Worm (Caenorhabditis elegans) whole organism, L1 larva: ENCODE data around the gene T05A7.3.

Experiments used
- C04F5.9 ChIP-seq: sonication (generic microtip); optimal IDR thresholded peaks from 2 replicates; lab custom pipeline; 2016; ENCODE audit warnings: missing genetic modification characterization, missing compliant biosample characterization
- C16A3.4 ChIP-seq: fragments of 150-350 bp; optimal IDR thresholded peaks from 2 replicates; lab custom pipeline; 2014; ENCODE audit warnings: missing biosample characterization, missing genetic modification characterization
- C34B4.2 ChIP-seq: sonication (generic microtip); optimal IDR thresholded peaks from 2 replicates; lab custom pipeline; 2017; ENCODE audit warnings: mild to moderate bottlenecking, missing genetic modification characterization, missing compliant biosample characterization
- F16B12.6 ChIP-seq: fragments of 150-350 bp; optimal IDR thresholded peaks from 2 replicates; lab custom pipeline; 2014; ENCODE audit warnings: missing biosample characterization, missing genetic modification characterization
- Y116A8C.19 ChIP-seq: sonication (generic microtip); optimal IDR thresholded peaks from 2 replicates; lab custom pipeline; 2016; ENCODE audit warnings: missing compliant biosample characterization, missing genetic modification characterization, borderline replicate concordance
- aha-1 ChIP-seq: fragments of 150-350 bp; optimal IDR thresholded peaks from 2 replicates; lab custom pipeline; 2014; ENCODE audit warnings: missing biosample characterization, missing genetic modification characterization
- alr-1 ChIP-seq: fragments of 200-800 bp; sonication (Bioruptor generic); optimal IDR thresholded peaks from 2 replicates; lab custom pipeline; 2018; ENCODE audit warnings: borderline replicate concordance, mild to moderate bottlenecking, missing genetic modification characterization, missing compliant biosample characterization
- aly-2 ChIP-seq: fragments of 150-350 bp; optimal IDR thresholded peaks from 2 replicates; lab custom pipeline; 2014; ENCODE audit warnings: missing biosample characterization, missing genetic modification characterization
- ama-1 ChIP-seq: fragments of 150-350 bp; optimal IDR thresholded peaks from 2 replicates; lab custom pipeline; 2014
- ceh-8 ChIP-seq: fragments of 200-800 bp; sonication (Bioruptor generic); optimal IDR thresholded peaks from 2 replicates; lab custom pipeline; 2018; ENCODE audit warnings: mild to moderate bottlenecking, missing genetic modification characterization, moderate library complexity, missing compliant biosample characterization
- ces-1 ChIP-seq: fragments of 150-350 bp; optimal IDR thresholded peaks from 2 replicates; lab custom pipeline; 2014; ENCODE audit warnings: missing biosample characterization, missing genetic modification reagents, missing genetic modification characterization
- dsc-1 ChIP-seq: sonication (generic microtip); optimal IDR thresholded peaks from 2 replicates; lab custom pipeline; 2016; ENCODE audit warnings: mild to moderate bottlenecking, missing genetic modification characterization, missing compliant biosample characterization
- efl-1 ChIP-seq, 4 experiments: fragments of 150-350 bp; optimal IDR thresholded peaks in 3 of 4; peaks in 1 of 4; 1 replicate in 1 of 4; 2 replicates in 3 of 4; lab custom pipeline; 2014; ENCODE audit warnings: missing biosample characterization in 2 of 4, missing genetic modification characterization in 2 of 4, missing genetic modification reagents in 2 of 4
- egl-13 ChIP-seq: sonication (generic microtip); optimal IDR thresholded peaks from 2 replicates; lab custom pipeline; 2016; ENCODE audit warnings: missing genotype, missing genetic modification reagents, missing genetic modification characterization, missing compliant biosample characterization
- egl-27 ChIP-seq, 2 experiments: fragments of 150-350 bp in 1 of 2; sonication (generic microtip); optimal IDR thresholded peaks; 3 replicates each; lab custom pipeline; 2017 to 2018; ENCODE audit warnings: missing biosample characterization in 2 of 2, missing genetic modification characterization in 2 of 2, missing genetic modification reagents in 2 of 2
- elt-2 ChIP-seq: sonication (generic microtip); optimal IDR thresholded peaks from 2 replicates; lab custom pipeline; 2016; ENCODE audit warnings: missing genetic modification characterization, mild to moderate bottlenecking, inconsistent platforms, missing compliant biosample characterization, missing genetic modification reagents
- elt-3 ChIP-seq, 6 experiments: fragments of 150-350 bp in 1 of 6; sonication (generic microtip); optimal IDR thresholded peaks; 2 replicates each; lab custom pipeline; 2017 to 2018; ENCODE audit warnings: missing biosample characterization in 6 of 6, missing genetic modification characterization in 6 of 6, inconsistent platforms in 1 of 6
- fos-1 ChIP-seq: fragments of 150-350 bp; optimal IDR thresholded peaks from 2 replicates; lab custom pipeline; 2014; ENCODE audit warnings: missing biosample characterization, missing genetic modification characterization
- hlh-17 ChIP-seq: fragments of 200-800 bp; sonication (Bioruptor generic); optimal IDR thresholded peaks from 2 replicates; lab custom pipeline; 2018; ENCODE audit warnings: missing genetic modification characterization, mild to moderate bottlenecking, missing compliant biosample characterization, moderate library complexity, borderline replicate concordance
- hlh-4 ChIP-seq: sonication (generic microtip); optimal IDR thresholded peaks from 2 replicates; lab custom pipeline; 2016; ENCODE audit warnings: mild to moderate bottlenecking, missing genetic modification characterization, missing compliant biosample characterization
- hpl-2 ChIP-seq: fragments of 150-350 bp; optimal IDR thresholded peaks from 2 replicates; lab custom pipeline; 2014; ENCODE audit warnings: missing biosample characterization, missing genetic modification reagents, missing genetic modification characterization
- lin-15B ChIP-seq: fragments of 150-350 bp; sonication (generic microtip); optimal IDR thresholded peaks from 3 replicates; lab custom pipeline; 2014; ENCODE audit warnings: missing biosample characterization, missing genetic modification characterization
- lin-35 ChIP-seq, 2 experiments: fragments of 150-350 bp; optimal IDR thresholded peaks; 2 replicates each; lab custom pipeline; 2014; ENCODE audit warnings: missing biosample characterization in 2 of 2, missing genetic modification characterization in 2 of 2, missing genetic modification reagents in 2 of 2
- lir-3 ChIP-seq: sonication (generic microtip); optimal IDR thresholded peaks from 2 replicates; lab custom pipeline; 2016; ENCODE audit warnings: mild to moderate bottlenecking, missing genetic modification characterization, moderate library complexity, missing compliant biosample characterization; ENCODE audit not compliant: poor library complexity
- lsy-2 ChIP-seq, 2 experiments: fragments of 150-350 bp; optimal IDR thresholded peaks; 2 replicates each; lab custom pipeline; 2014; ENCODE audit warnings: missing biosample characterization in 2 of 2, missing genetic modification characterization in 2 of 2
- mab-9 ChIP-seq: fragments of 200-800 bp; sonication (Bioruptor generic); IDR thresholded peaks from 2 replicates; pipeline ENCODE4 v1.3.6; 2022; ENCODE audit warnings: missing genetic modification reagents, missing genetic modification characterization, missing compliant biosample characterization
- mdl-1 ChIP-seq, 2 experiments: fragments of 150-350 bp; optimal IDR thresholded peaks; 2 replicates each; lab custom pipeline; 2014 to 2017; ENCODE audit warnings: missing biosample characterization in 2 of 2, missing genetic modification characterization in 2 of 2, inconsistent platforms in 1 of 2
- nhr-28 ChIP-seq: fragments of 150-350 bp; optimal IDR thresholded peaks from 2 replicates; lab custom pipeline; 2014; ENCODE audit warnings: missing biosample characterization, missing genetic modification characterization
- nhr-47 ChIP-seq: sonication (generic microtip); optimal IDR thresholded peaks from 2 replicates; lab custom pipeline; 2016; ENCODE audit warnings: mild to moderate bottlenecking, missing genetic modification characterization, moderate library complexity, missing compliant biosample characterization
- nhr-76 ChIP-seq: sonication (generic microtip); optimal IDR thresholded peaks from 2 replicates; lab custom pipeline; 2017; ENCODE audit warnings: missing biosample characterization, missing genetic modification characterization
- nhr-84 ChIP-seq: sonication (generic microtip); optimal IDR thresholded peaks from 2 replicates; lab custom pipeline; 2017; ENCODE audit warnings: missing biosample characterization, missing genetic modification characterization
- nhr-90 ChIP-seq: sonication (generic microtip); optimal IDR thresholded peaks from 2 replicates; lab custom pipeline; 2016; ENCODE audit warnings: mild to moderate bottlenecking, missing genetic modification characterization, missing compliant biosample characterization; ENCODE audit not compliant: poor library complexity
- pqm-1 ChIP-seq: sonication (generic microtip); optimal IDR thresholded peaks from 3 replicates; lab custom pipeline; 2017; ENCODE audit warnings: missing biosample characterization, missing genetic modification characterization
- skn-1 ChIP-seq: fragments of 150-350 bp; optimal IDR thresholded peaks from 2 replicates; lab custom pipeline; 2014; ENCODE audit warnings: missing biosample characterization, missing genetic modification characterization
- sox-4 ChIP-seq: sonication (generic microtip); optimal IDR thresholded peaks from 2 replicates; lab custom pipeline; 2016; ENCODE audit warnings: missing genetic modification characterization, missing compliant biosample characterization
- sptf-1 ChIP-seq: fragments of 150-350 bp; optimal IDR thresholded peaks from 2 replicates; lab custom pipeline; 2014; ENCODE audit warnings: missing biosample characterization, missing genetic modification characterization
- swsn-7 ChIP-seq: sonication (generic microtip); optimal IDR thresholded peaks from 2 replicates; lab custom pipeline; 2016; ENCODE audit warnings: missing genetic modification characterization, missing compliant biosample characterization
- tbx-2 ChIP-seq: sonication (generic microtip); optimal IDR thresholded peaks from 2 replicates; lab custom pipeline; 2016; ENCODE audit warnings: missing genetic modification characterization, missing compliant biosample characterization
- vab-15 ChIP-seq: sonication (generic microtip); optimal IDR thresholded peaks from 2 replicates; lab custom pipeline; 2017; ENCODE audit warnings: missing genotype, mild to moderate bottlenecking, missing genetic modification characterization, missing compliant biosample characterization

Gene T05A7.3

DNA sequence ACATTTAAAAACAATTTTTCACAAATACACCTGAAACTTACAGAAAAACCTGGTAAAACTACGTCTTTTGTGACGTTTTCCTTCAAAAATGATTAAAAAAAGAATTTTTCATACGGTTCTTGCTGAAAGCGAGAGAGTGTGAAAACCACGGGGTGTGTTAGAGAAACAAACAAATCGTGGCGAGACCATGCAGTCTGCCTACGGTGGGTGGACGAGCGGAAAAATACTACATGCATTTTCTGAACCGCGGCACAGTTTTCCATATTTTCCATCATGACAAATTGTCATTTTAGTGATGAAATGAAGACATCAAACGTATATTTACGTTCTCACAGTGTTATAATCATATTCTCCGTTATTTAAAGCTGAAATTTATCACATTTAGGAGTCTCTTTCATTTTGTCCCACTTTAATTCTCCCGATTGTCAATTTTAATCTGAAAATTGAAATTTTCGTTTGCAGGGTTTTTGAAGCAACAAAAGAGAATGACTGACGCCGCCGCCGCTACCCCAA lies 30.8 kb downstream of the T05A7.3 start, which contains the start of the genes F10G7.9 and tsn-1 (continued):
- TF ChIP-seq hlh-4 (tag; lab: Kevin White, UChicago) (no peak), skn-1 (tag; lab: Kevin White, UChicago) (peak; percentile 59), ama-1 (lab: Kevin White, UChicago) (no peak), hlh-17 (no peak), nhr-90 (peak; percentile 2), swsn-7 (tag; lab: Kevin White, UChicago) (peak; percentile 47), mdl-1 (tag; optimal IDR thresholded peaks at IDR 0.05; lab: Kevin White, UChicago) (peak in 1 of 2 experiments; percentile 59), ces-1 (GFP tag; lab: Kevin White, UChicago) (no peak), elt-3 (tag; optimal IDR thresholded peaks at IDR 0.05; lab: Kevin White, UChicago) (no peak), C34B4.2 (tag; lab: Kevin White, UChicago) (no peak)

- TF ChIP-seq nhr-47 (tag; lab: Kevin White, UChicago), result no peak
- peak; percentile 11 for TF ChIP-seq nhr-90
- TF ChIP-seq aly-2, result no peak
- no peak for TF ChIP-seq sox-4 (tag; lab: Kevin White, UChicago)
- no peak for TF ChIP-seq hpl-2 (GFP tag; lab: Kevin White, UChicago)
- TF ChIP-seq nhr-84, result no peak
- no peak for TF ChIP-seq dsc-1
- no peak for TF ChIP-seq C04F5.9 (tag; lab: Kevin White, UChicago)
- TF ChIP-seq mab-9 (GFP tag; lab: Robert Waterston, UW), result no peak
- no peak for TF ChIP-seq ceh-8
- TF ChIP-seq tbx-2, result no peak
- TF ChIP-seq aha-1 (tag; lab: Kevin White, UChicago), result no peak
- no peak for TF ChIP-seq efl-1 (optimal IDR thresholded peaks at IDR 0.05; lab: Kevin White, UChicago)
- peak in 1 of 2 experiments; percentile 52 for TF ChIP-seq efl-1 (GFP tag; optimal IDR thresholded peaks at IDR 0.05 in 1 of 2; lab: Kevin White, UChicago)
- TF ChIP-seq lir-3 (tag; lab: Kevin White, UChicago), result no peak
- TF ChIP-seq lin-15B, result no peak
- TF ChIP-seq F16B12.6, result no peak
- TF ChIP-seq nhr-76, result no peak
- no peak for TF ChIP-seq fos-1 (tag; lab: Kevin White, UChicago)
- TF ChIP-seq sptf-1 (tag; lab: Kevin White, UChicago), result no peak
- TF ChIP-seq Y116A8C.19, result no peak
- TF ChIP-seq lsy-2 (tag; optimal IDR thresholded peaks at IDR 0.05; lab: Kevin White, UChicago), result peak in 1 of 2 experiments; percentile 1
- TF ChIP-seq egl-27 (tag; optimal IDR thresholded peaks at IDR 0.05; lab: Kevin White, UChicago), result no peak
- no peak for TF ChIP-seq alr-1 (tag; lab: Kevin White, UChicago)
Measured at ce11 chrII:4710120-4710519, 34.5 kb downstream of the T05A7.3 start, which contains the start of gene tag-151. tag-151 (plus strand) TSS chrII:4710277.

ce11 chrII:4710813-4711212 lies 35.2 kb downstream of the T05A7.3 start:
- TF ChIP-seq alr-1 (tag; lab: Kevin White, UChicago) (no peak), pqm-1 (no peak), egl-13 (tag; lab: Kevin White, UChicago) (no peak), C04F5.9 (tag; lab: Kevin White, UChicago) (no peak), aly-2 (no peak), C16A3.4 (tag; lab: Kevin White, UChicago) (no peak)

ce11 chrII:4715676-4716075 lies 40.1 kb downstream of the T05A7.3 start, which contains the start of gene F41C3.8:
F41C3.8 (plus strand) TSS chrII:4716046.
- no peak for TF ChIP-seq nhr-84
- TF ChIP-seq vab-15, result no peak
- no peak for TF ChIP-seq aha-1 (tag; lab: Kevin White, UChicago)
- peak in 1 of 2 experiments; percentile 21 for TF ChIP-seq lin-35 (GFP tag; optimal IDR thresholded peaks at IDR 0.05; lab: Kevin White, UChicago)
- TF ChIP-seq nhr-28, result no peak
- TF ChIP-seq elt-2 (tag; lab: Kevin White, UChicago), result peak; percentile 33
- TF ChIP-seq, all 84 proteins: peak for 2
